Fruit fly (Drosophila melanogaster) whole organism, pupa: Measurements from ENCODE around the gene CG4953.

ENCODE experiments used
- CG14655 ChIP-seq: fragments of 200-800 bp; sonication (Bioruptor generic); optimal IDR thresholded peaks from 3 replicates; lab custom pipeline; 2017; ENCODE audit warnings: mild to moderate bottlenecking, missing biosample characterization, missing genetic modification reagents, missing genetic modification characterization
- CG17806 ChIP-seq: fragments of 200-800 bp; sonication (Bioruptor generic); optimal IDR thresholded peaks from 2 replicates; lab custom pipeline; 2018; ENCODE audit warnings: missing biosample characterization, mild to moderate bottlenecking, missing genetic modification characterization, moderate library complexity
- CG8159 ChIP-seq: fragments of 200-800 bp; sonication (Bioruptor generic); optimal IDR thresholded peaks from 3 replicates; lab custom pipeline; 2018; ENCODE audit warnings: missing biosample characterization, mild to moderate bottlenecking, missing genetic modification characterization, moderate library complexity
- CG8301 ChIP-seq: fragments of 200-800 bp; sonication (Bioruptor generic); optimal IDR thresholded peaks from 2 replicates; lab custom pipeline; 2018; ENCODE audit warnings: missing biosample characterization, mild to moderate bottlenecking, missing genetic modification characterization
- EcR ChIP-seq: fragments of 200-800 bp; sonication (Bioruptor generic); optimal IDR thresholded peaks from 3 replicates; lab custom pipeline; 2019; ENCODE audit warnings: missing biosample characterization, missing genetic modification characterization, mild to moderate bottlenecking, moderate library complexity, missing genetic modification reagents
- Ets98B ChIP-seq: fragments of 200-800 bp; sonication (Bioruptor generic); IDR thresholded peaks from 2 replicates; pipeline ENCODE4 v1.3.6; 2022; ENCODE audit warnings: missing biosample characterization, missing genetic modification characterization
- Pif1A ChIP-seq: fragments of 200-800 bp; sonication (Bioruptor generic); optimal IDR thresholded peaks from 3 replicates; lab custom pipeline; 2016; ENCODE audit warnings: missing biosample characterization, missing genetic modification characterization
- Pif1B ChIP-seq: fragments of 200-800 bp; sonication (Bioruptor generic); optimal IDR thresholded peaks from 3 replicates; lab custom pipeline; 2016; ENCODE audit warnings: missing biosample characterization, missing genetic modification characterization
- fd96Ca ChIP-seq: fragments of 200-800 bp; sonication (Bioruptor generic); IDR thresholded peaks from 3 replicates; pipeline ENCODE4 v1.3.6; 2022; ENCODE audit warnings: missing biosample characterization, missing genetic modification characterization
- rn ChIP-seq: fragments of 200-800 bp; sonication (Bioruptor generic); IDR thresholded peaks from 2 replicates; pipeline ENCODE4 v1.3.6; 2022; ENCODE audit warnings: missing biosample characterization, missing genetic modification characterization

- TF ChIP-seq EcR (GFP tag; lab: Kevin White, UChicago) (no peak), Pif1B (no peak), CG8159 (tag; lab: Kevin White, UChicago) (no peak), CG17806 (tag; lab: Kevin White, UChicago) (no peak), CG14655 (GFP tag; lab: Kevin White, UChicago) (no peak), CG8301 (no peak), rn (GFP tag; lab: Robert Waterston, UW) (no peak), fd96Ca (GFP tag; lab: Robert Waterston, UW) (no peak), Ets98B (GFP tag; lab: Robert Waterston, UW) (no peak), Pif1A (no peak)
Observed at dm6 chr2L:10255725-10256158, 10.8 kb upstream of the CG4953 start, which contains the start of gene CG5676.
